Worm (Caenorhabditis elegans) whole organism, late embryonic: ENCODE data around the gene ppm-1.H.

Experiments used
- K09A11.1 ChIP-seq: sonication (generic microtip); optimal IDR thresholded peaks from 2 replicates; lab custom pipeline; 2017; ENCODE audit warnings: antibody characterized with exemption, mild to moderate bottlenecking, missing genetic modification characterization, missing compliant biosample characterization; ENCODE audit not compliant: insufficient read depth
- ceh-19 ChIP-seq: fragments of 200-800 bp; sonication (Bioruptor generic); optimal IDR thresholded peaks from 2 replicates; lab custom pipeline; 2018; ENCODE audit warnings: mild to moderate bottlenecking, missing genetic modification characterization, missing compliant biosample characterization
- dmd-4 ChIP-seq: sonication (generic microtip); optimal IDR thresholded peaks from 2 replicates; lab custom pipeline; 2016; ENCODE audit warnings: borderline replicate concordance, missing genetic modification characterization, missing compliant biosample characterization
- ets-4 ChIP-seq: sonication (generic microtip); optimal IDR thresholded peaks from 2 replicates; lab custom pipeline; 2016; ENCODE audit warnings: missing genetic modification characterization, missing compliant biosample characterization
- eyg-1 ChIP-seq: sonication (generic microtip); optimal IDR thresholded peaks from 2 replicates; lab custom pipeline; 2016; ENCODE audit warnings: missing genotype, missing genetic modification characterization, missing compliant biosample characterization
- fkh-10 ChIP-seq: fragments of 150-350 bp; optimal IDR thresholded peaks from 2 replicates; lab custom pipeline; 2014; ENCODE audit warnings: missing biosample characterization, missing genetic modification reagents, missing genetic modification characterization
- hlh-6 ChIP-seq: sonication (generic microtip); optimal IDR thresholded peaks from 2 replicates; lab custom pipeline; 2016; ENCODE audit warnings: missing genotype, missing genetic modification characterization, missing compliant biosample characterization

DNA sequence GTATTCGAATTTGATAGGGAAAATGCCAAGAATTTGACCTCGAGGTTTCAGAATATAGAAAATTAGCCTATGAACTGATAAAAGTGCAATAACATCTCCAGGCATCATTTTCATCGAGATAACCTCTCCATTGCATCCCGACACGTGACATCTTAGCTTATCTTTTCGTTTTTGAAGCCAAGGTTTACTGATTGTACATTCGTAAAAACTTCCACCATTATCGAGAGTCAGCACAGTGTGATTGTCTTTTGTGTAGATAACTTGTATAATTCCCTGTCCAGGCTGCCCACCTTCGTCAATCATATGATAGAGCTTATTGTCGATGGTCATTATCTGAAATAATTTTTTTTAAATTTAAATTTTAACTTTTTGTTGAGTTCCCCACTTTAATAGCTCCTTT lies 6.2 kb upstream of the ppm-1.H start:
- TF ChIP-seq fkh-10 (GFP tag; lab: Kevin White, UChicago) (no peak), ets-4 (tag; lab: Kevin White, UChicago) (no peak), ceh-19 (GFP tag; lab: Kevin White, UChicago) (no peak), dmd-4 (tag; lab: Kevin White, UChicago) (no peak), hlh-6 (tag; lab: Kevin White, UChicago) (no peak), K09A11.1 (tag; lab: Kevin White, UChicago) (no peak), eyg-1 (tag; lab: Kevin White, UChicago) (no peak)
